Fruit fly (Drosophila melanogaster): ENCODE data around the gene CG44194.

CG44194 gene

DNA sequence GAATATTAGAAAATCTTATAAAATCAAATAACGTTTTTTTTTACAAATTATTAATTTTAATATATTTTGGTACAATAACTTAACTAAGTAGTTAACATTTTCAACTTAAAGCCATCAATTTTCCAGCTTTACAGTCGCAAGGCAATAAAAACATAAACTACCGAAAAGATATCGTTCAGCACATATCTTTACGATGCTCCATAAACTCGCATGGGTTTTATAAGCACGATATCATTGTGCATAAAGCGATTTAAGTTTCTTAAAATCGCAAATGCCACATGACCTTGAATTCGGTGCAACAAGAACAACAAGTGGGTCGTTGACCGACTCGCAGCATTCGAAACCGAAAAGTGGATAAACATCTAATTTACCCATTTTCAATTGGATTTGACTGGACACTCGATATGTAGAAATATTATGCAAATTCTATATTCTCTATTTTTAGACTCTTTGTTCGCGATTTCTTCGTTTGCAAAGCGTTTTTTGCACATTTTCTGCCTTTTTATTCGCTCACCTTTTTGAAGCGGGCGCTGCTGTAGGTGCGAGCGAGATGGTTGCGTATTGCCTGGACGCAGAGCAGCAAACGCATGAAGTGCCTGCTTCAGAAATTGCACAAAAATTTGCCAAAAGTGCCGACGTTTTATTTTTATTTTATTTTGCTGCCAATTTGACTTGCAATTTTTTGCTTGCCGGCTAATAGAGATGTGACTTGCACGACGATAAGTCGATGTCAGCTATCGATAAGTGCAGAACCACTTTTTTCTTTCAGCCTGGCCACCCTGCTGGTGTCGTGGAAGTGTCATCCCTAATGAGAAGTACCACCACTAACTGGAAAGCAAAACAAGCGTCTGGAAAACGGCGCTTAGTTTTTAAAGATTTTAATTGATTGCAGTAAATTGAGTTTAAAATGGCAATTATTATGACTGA, 36.3 kb downstream of the CG44194 start, which contains the start of gene Spc25 (continued):
- peak; percentile 77 for TF ChIP-seq CG4617 (GFP tag; optimal IDR thresholded peaks at IDR 0.05; ENCODE audit: borderline replicate concordance)
- TF ChIP-seq Fer2 (tag; optimal IDR thresholded peaks at IDR 0.05), result no peak
- peak; percentile 66 for TF ChIP-seq pum (GFP tag; optimal IDR thresholded peaks at IDR 0.05)
- TF ChIP-seq CG12155 (GFP tag; optimal IDR thresholded peaks at IDR 0.05), result peak; percentile 47
- TF ChIP-seq CG4282 (GFP tag; optimal IDR thresholded peaks at IDR 0.05), result peak; percentile 23
- peak; percentile 61 for TF ChIP-seq HmgZ (tag; optimal IDR thresholded peaks at IDR 0.05)
- peak; percentile 49 for TF ChIP-seq CG9797 (GFP tag; optimal IDR thresholded peaks at IDR 0.05)
- TF ChIP-seq Lim3 (GFP tag; IDR thresholded peaks at IDR 0.05), result no peak
- TF ChIP-seq vvl (GFP tag; IDR thresholded peaks at IDR 0.05), result peak; percentile 67
- TF ChIP-seq CG14860 (GFP tag; IDR thresholded peaks at IDR 0.05; ENCODE audit: partially characterized antibody), result peak; percentile 88
- no peak for TF ChIP-seq Fer3 (tag; optimal IDR thresholded peaks at IDR 0.05)
- no peak for TF ChIP-seq CG17359 (tag; optimal IDR thresholded peaks at IDR 0.05)
- TF ChIP-seq CG11085 (GFP tag; IDR thresholded peaks at IDR 0.05), result no peak
- TF ChIP-seq az2 (GFP tag; optimal IDR thresholded peaks at IDR 0.05), result peak; percentile 52
- peak; percentile 87 for TF ChIP-seq tna (GFP tag; IDR thresholded peaks at IDR 0.05; ENCODE audit: partially characterized antibody)
- no peak for TF ChIP-seq CG17361 (GFP tag; IDR thresholded peaks at IDR 0.05)
- TF ChIP-seq dan (GFP tag; IDR thresholded peaks at IDR 0.05), result no peak
- no peak for TF ChIP-seq CG1529 (GFP tag; optimal IDR thresholded peaks at IDR 0.05)
- TF ChIP-seq sim (GFP tag; IDR thresholded peaks at IDR 0.05), result no peak
- no peak for TF ChIP-seq z (GFP tag; IDR thresholded peaks at IDR 0.05)
- TF ChIP-seq Hr39 (optimal IDR thresholded peaks at IDR 0.05), result no peak
- TF ChIP-seq stwl (tag; optimal IDR thresholded peaks at IDR 0.05), result peak; percentile 97
- no peak for TF ChIP-seq odd (GFP tag; optimal IDR thresholded peaks at IDR 0.05)
- peak; percentile 60; the same call in 1 of the 3 replicates for TF ChIP-seq CG2199 (GFP tag; IDR thresholded peaks at IDR 0.05)
- TF ChIP-seq CG30020 (tag; optimal IDR thresholded peaks at IDR 0.05), result peak; percentile 39
- TF ChIP-seq CG11695 (GFP tag; IDR thresholded peaks at IDR 0.05), result no peak
- TF ChIP-seq Sox100B (GFP tag; optimal IDR thresholded peaks at IDR 0.05), result no peak
- TF ChIP-seq dysf (GFP tag; IDR thresholded peaks at IDR 0.05), result no peak
- peak; percentile 66; the same call in 1 of the 2 replicates for TF ChIP-seq sob (GFP tag; IDR thresholded peaks at IDR 0.05)
- TF ChIP-seq CG8944 (GFP tag; optimal IDR thresholded peaks at IDR 0.05), result peak; percentile 59
- TF ChIP-seq en (GFP tag; optimal IDR thresholded peaks at IDR 0.05), result no peak
- no peak for TF ChIP-seq Nf-YB (GFP tag; optimal IDR thresholded peaks at IDR 0.05)
- TF ChIP-seq nom (GFP tag; optimal IDR thresholded peaks at IDR 0.05), result no peak
- no peak for TF ChIP-seq CG31441 (GFP tag; IDR thresholded peaks at IDR 0.05)
- TF ChIP-seq Abd-B (GFP tag; optimal IDR thresholded peaks at IDR 0.05), result no peak
- TF ChIP-seq Meics (GFP tag; optimal IDR thresholded peaks at IDR 0.05), result no peak
- TF ChIP-seq Sry-δ (GFP tag; optimal IDR thresholded peaks at IDR 0.05), result peak; percentile 100
- peak; percentile 75 for TF ChIP-seq chn (GFP tag; optimal IDR thresholded peaks at IDR 0.05)
- TF ChIP-seq cas (GFP tag; IDR thresholded peaks at IDR 0.05), result no peak
- no peak for TF ChIP-seq lov (optimal IDR thresholded peaks at IDR 0.05)
- 0 out of 3 replicates have a peak, but pooled peaks have one; percentile 32 for TF ChIP-seq lov (GFP tag; IDR thresholded peaks at IDR 0.05)
- TF ChIP-seq Usf (GFP tag; optimal IDR thresholded peaks at IDR 0.05), result no peak
- peak; percentile 41; the same call in 1 of the 2 replicates for TF ChIP-seq ttk (GFP tag; IDR thresholded peaks at IDR 0.05)
- peak; percentile 50 for TF ChIP-seq CG12071 (GFP tag; optimal IDR thresholded peaks at IDR 0.05)
- no peak for TF ChIP-seq lola (GFP tag; optimal IDR thresholded peaks at IDR 0.05)
- TF ChIP-seq pb (GFP tag; optimal IDR thresholded peaks at IDR 0.05), result no peak
- TF ChIP-seq grau (tag; optimal IDR thresholded peaks at IDR 0.05), result no peak
- no peak for TF ChIP-seq usp (GFP tag; optimal IDR thresholded peaks at IDR 0.05)
- peak; percentile 95 for TF ChIP-seq Ets65A (GFP tag)
- no peak for TF ChIP-seq CG5245 (GFP tag; optimal IDR thresholded peaks at IDR 0.05)

Data from whole organism, embryonic.